Worm (Caenorhabditis elegans): Measurements from ENCODE around the gene F11G11.15.
"Not testable (repeated sequence)": the region's sequence is repeated elsewhere in the genome, so short reads cannot be mapped to it uniquely, and the experiment has no call there.

- not testable (repeated sequence) for TF ChIP-seq zip-2 (tag; optimal IDR thresholded peaks at IDR 0.05); ces-1 (GFP tag; optimal IDR thresholded peaks at IDR 0.05); hlh-30 (tag; optimal IDR thresholded peaks at IDR 0.05; ENCODE audit: insufficient read depth); aha-1 (tag); dmd-8 (GFP tag; IDR thresholded peaks at IDR 0.05); nhr-237 (tag; optimal IDR thresholded peaks at IDR 0.05); ceh-82 (tag; optimal IDR thresholded peaks at IDR 0.05); T20F7.1 (GFP tag; optimal IDR thresholded peaks at IDR 0.05); aly-2 (tag; optimal IDR thresholded peaks at IDR 0.05); ama-1 (optimal IDR thresholded peaks at IDR 0.05)
Measured at ce11 chrII:4872359-4872758, 2.3 kb upstream of the F11G11.15 start.

All from whole organism, L4 larva.